Fruit fly (Drosophila melanogaster): Measurements from ENCODE around the gene AdipoR.
A peak's percentile ranks its signal among the peaks of the same experiment; 100 is the strongest.

Gene AdipoR

dm6 chr3R:22524344-22525072, 23.1 kb downstream of the AdipoR start (continued):
- TF ChIP-seq sd (tag; optimal IDR thresholded peaks at IDR 0.05) (peak; percentile 95), Eip74EF (GFP tag; optimal IDR thresholded peaks at IDR 0.05) (peak in 1 of 2 experiments; percentile 93), CG18011 (GFP tag; optimal IDR thresholded peaks at IDR 0.05) (no peak), Jarid2 (GFP tag; optimal IDR thresholded peaks at IDR 0.05) (peak; percentile 39), pb (GFP tag; optimal IDR thresholded peaks at IDR 0.05) (peak; percentile 61), BtbVII (GFP tag; optimal IDR thresholded peaks at IDR 0.05) (peak; percentile 62), CG15601 (tag; optimal IDR thresholded peaks at IDR 0.05) (peak; percentile 78), Gsc (GFP tag; IDR thresholded peaks at IDR 0.05) (no peak), nau (GFP tag; optimal IDR thresholded peaks at IDR 0.05) (peak; percentile 84), maf-S (GFP tag; optimal IDR thresholded peaks at IDR 0.05) (no peak), stc (GFP tag; IDR thresholded peaks at IDR 0.05) (peak; percentile 58; the same call in 1 of the 2 replicates), Six4 (GFP tag; optimal IDR thresholded peaks at IDR 0.05) (no peak), Trl (optimal IDR thresholded peaks at IDR 0.05) (no peak), Trl (GFP tag; optimal IDR thresholded peaks at IDR 0.05) (peak; percentile 62), HLH3B (GFP tag; IDR thresholded peaks at IDR 0.05) (peak; percentile 42; the same call in 1 of the 2 replicates), CG6765 (GFP tag; optimal IDR thresholded peaks at IDR 0.05) (peak; percentile 53), MESR4 (GFP tag; optimal IDR thresholded peaks at IDR 0.05) (peak; percentile 2), CG31441 (GFP tag; IDR thresholded peaks at IDR 0.05) (peak; percentile 56), CG18619 (GFP tag; optimal IDR thresholded peaks at IDR 0.05) (peak; percentile 61), nerfin-2 (GFP tag; IDR thresholded peaks at IDR 0.05; ENCODE audit: partially characterized antibody) (no peak), CTCF (GFP tag; optimal IDR thresholded peaks at IDR 0.05) (peak; percentile 41), eyg (GFP tag; optimal IDR thresholded peaks at IDR 0.05) (peak; percentile 70), Dad (GFP tag; optimal IDR thresholded peaks at IDR 0.05) (peak; percentile 38), hbn (GFP tag; IDR thresholded peaks at IDR 0.05; ENCODE audit: partially characterized antibody) (no peak), slbo (GFP tag; IDR thresholded peaks at IDR 0.05) (peak; percentile 29), CG7839 (tag; optimal IDR thresholded peaks at IDR 0.05) (peak; percentile 30), Sry-δ (GFP tag; optimal IDR thresholded peaks at IDR 0.05) (peak; percentile 9), CG8765 (GFP tag; IDR thresholded peaks at IDR 0.05) (no peak), jumu (GFP tag; optimal IDR thresholded peaks at IDR 0.05) (peak; percentile 10), gsb (GFP tag; IDR thresholded peaks at IDR 0.05) (0 out of 2 replicates have a peak, but pooled peaks have one; percentile 7)

dm6 chr3R:22522859-22523258, 24.8 kb downstream of the AdipoR start:
- peak; percentile 17 for TF ChIP-seq sd (tag; optimal IDR thresholded peaks at IDR 0.05)
- TF ChIP-seq E2f1 (GFP tag; IDR thresholded peaks at IDR 0.05), result no peak
- TF ChIP-seq Med (GFP tag), result peak; percentile 10
- TF ChIP-seq chinmo (GFP tag; IDR thresholded peaks at IDR 0.05; ENCODE audit: partially characterized antibody), result 0 out of 4 replicates have a peak, but pooled peaks have one; percentile 51
- TF ChIP-seq ttk (GFP tag; IDR thresholded peaks at IDR 0.05), result no peak
- peak; percentile 74 for TF ChIP-seq exex (tag; optimal IDR thresholded peaks at IDR 0.05)
- TF ChIP-seq sug (tag; optimal IDR thresholded peaks at IDR 0.05), result peak; percentile 70
- TF ChIP-seq stwl (tag; optimal IDR thresholded peaks at IDR 0.05), result no peak
- TF ChIP-seq CG10543 (GFP tag; optimal IDR thresholded peaks at IDR 0.05), result peak; percentile 66
- no peak for TF ChIP-seq fd102C (GFP tag; optimal IDR thresholded peaks at IDR 0.05)
- peak; percentile 4 for TF ChIP-seq CG12769 (tag; optimal IDR thresholded peaks at IDR 0.05)
- TF ChIP-seq gsb-n (tag; optimal IDR thresholded peaks at IDR 0.05), result no peak
- TF ChIP-seq seq (GFP tag; IDR thresholded peaks at IDR 0.05), result no peak
- TF ChIP-seq Pdp1 (GFP tag; optimal IDR thresholded peaks at IDR 0.05), result peak in 1 of 2 experiments; percentile 8
- no peak for TF ChIP-seq Dref (GFP tag; IDR thresholded peaks at IDR 0.05)
- no peak for TF ChIP-seq CG3847 (GFP tag; IDR thresholded peaks at IDR 0.05)
- TF ChIP-seq CG34376 (GFP tag; optimal IDR thresholded peaks at IDR 0.05), result peak; percentile 80
- peak; percentile 26 for TF ChIP-seq Hey (tag; optimal IDR thresholded peaks at IDR 0.05)
- TF ChIP-seq ERR (GFP tag; optimal IDR thresholded peaks at IDR 0.05), result peak; percentile 27
